Worm (Caenorhabditis elegans): ENCODE measurements around the gene srj-33.

The srj-33 gene

DNA sequence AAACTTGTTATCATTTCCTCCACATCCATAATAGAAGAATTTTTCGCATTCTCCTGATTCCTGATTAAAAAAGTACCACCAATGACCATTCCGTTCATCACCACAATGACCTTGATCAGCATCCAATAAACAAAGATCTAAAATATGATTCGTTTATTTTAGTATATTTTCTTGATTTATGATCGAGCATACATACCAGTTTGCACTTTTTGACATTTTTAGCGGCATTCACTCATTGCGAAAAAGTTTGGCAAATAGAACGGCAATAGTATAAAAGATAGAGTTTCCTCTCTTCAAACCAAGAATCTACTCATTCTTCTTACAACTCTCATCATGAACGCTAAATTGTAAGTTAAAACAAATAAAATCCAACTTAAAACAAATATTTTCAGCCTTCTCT, 23.5 kb downstream of the srj-33 start, which contains the start of gene fipr-10:
Gene fipr-10 (plus strand): TSS at position 301 of the 400 bp plus-strand sequence.
- no peak for TF ChIP-seq let-526 (GFP tag; IDR thresholded peaks at IDR 0.05)
- TF ChIP-seq mxl-1 (tag; optimal IDR thresholded peaks at IDR 0.05): no peak
- no peak for TF ChIP-seq lin-26 (GFP tag; IDR thresholded peaks at IDR 0.05)
- TF ChIP-seq bed-2 (GFP tag; IDR thresholded peaks at IDR 0.05): no peak

DNA sequence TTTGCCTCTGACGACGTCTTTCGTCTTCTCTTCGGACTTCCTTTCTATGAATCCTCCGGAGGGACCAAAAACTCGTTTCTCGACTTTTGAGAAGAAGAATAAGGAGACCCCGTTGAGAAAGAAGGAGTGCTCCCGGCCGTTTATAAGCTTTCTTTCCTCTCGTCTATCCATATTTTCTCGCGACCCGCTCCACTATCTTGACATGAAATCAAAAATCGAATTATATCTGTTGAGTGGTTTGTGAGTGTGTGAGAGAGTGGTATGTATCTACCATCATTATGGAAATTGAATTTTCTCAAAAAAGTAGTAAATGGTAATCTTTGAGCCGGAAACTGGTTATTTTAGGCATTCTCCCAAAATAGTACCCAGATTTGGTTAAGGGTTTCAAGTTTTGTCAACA, 26.2 kb downstream of the srj-33 start:
- TF ChIP-seq Y67H2A.10 (GFP tag; conservative IDR thresholded peaks at IDR 0.05) (no peak), nfya-1 (tag; optimal IDR thresholded peaks at IDR 0.05; ENCODE audit: borderline replicate concordance, insufficient read depth) (no peak), Y95B8A.8 (GFP tag; IDR thresholded peaks at IDR 0.05) (no peak), snpc-3.4 (tag; optimal IDR thresholded peaks at IDR 0.05) (no peak), ztf-26 (tag; optimal IDR thresholded peaks at IDR 0.05) (no peak), F57A8.1 (GFP tag; optimal IDR thresholded peaks at IDR 0.05) (no peak), aptf-2 (GFP tag; conservative IDR thresholded peaks at IDR 0.05) (no peak), xnd-1 (tag; optimal IDR thresholded peaks at IDR 0.05) (no peak), dox-1 (GFP tag; IDR thresholded peaks at IDR 0.05) (no peak), ceh-100 (GFP tag; IDR thresholded peaks at IDR 0.05) (no peak), egrh-3 (GFP tag; IDR thresholded peaks at IDR 0.05) (no peak), ztf-6 (GFP tag; IDR thresholded peaks at IDR 0.05) (no peak), ekl-4 (GFP tag; IDR thresholded peaks at IDR 0.05) (no peak), egl-44 (GFP tag; IDR thresholded peaks at IDR 0.05) (no peak), ceh-79 (tag; optimal IDR thresholded peaks at IDR 0.05) (no peak), mcd-1 (GFP tag; IDR thresholded peaks at IDR 0.05) (no peak), ceh-40 (GFP tag; IDR thresholded peaks at IDR 0.05) (no peak), rcor-1 (GFP tag; IDR thresholded peaks at IDR 0.05) (no peak), ZK185.1 (tag; optimal IDR thresholded peaks at IDR 0.05; ENCODE audit: poor library complexity, severe bottlenecking) (no peak), hmg-1.2 (GFP tag; IDR thresholded peaks at IDR 0.05) (no peak)

DNA sequence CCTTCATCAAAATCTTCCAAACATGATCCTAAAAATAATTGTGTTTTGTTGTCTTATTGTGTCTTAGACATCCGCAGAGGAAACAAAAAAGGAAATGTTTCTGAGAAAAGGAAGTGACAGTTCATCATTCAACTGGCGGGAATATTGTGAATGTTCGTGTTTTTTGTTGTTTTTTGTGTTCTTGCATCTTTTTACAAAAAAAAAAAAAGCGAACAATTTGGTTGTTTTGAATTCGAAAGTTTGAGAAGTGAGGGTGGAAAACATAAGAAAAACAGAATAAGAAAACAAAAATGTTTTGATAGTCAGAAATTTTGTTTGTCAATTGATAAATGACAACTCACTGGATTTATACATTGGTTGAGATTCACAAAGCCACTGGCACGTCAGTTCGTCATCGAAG, 27.7 kb downstream of the srj-33 start:
- TF ChIP-seq unc-130 (GFP tag; optimal IDR thresholded peaks at IDR 0.05): no peak
- no peak for TF ChIP-seq F52B5.7 (tag; optimal IDR thresholded peaks at IDR 0.05)
- no peak for TF ChIP-seq ztf-26 (tag; optimal IDR thresholded peaks at IDR 0.05)
- TF ChIP-seq ama-1 (optimal IDR thresholded peaks at IDR 0.05): no peak
- TF ChIP-seq ama-1 (GFP tag; optimal IDR thresholded peaks at IDR 0.05): no peak
- TF ChIP-seq lir-1 (GFP tag; conservative IDR thresholded peaks at IDR 0.05): no peak
- no peak for TF ChIP-seq madf-10 (tag; optimal IDR thresholded peaks at IDR 0.05)
- no peak for TF ChIP-seq ekl-4 (GFP tag; IDR thresholded peaks at IDR 0.05)
- TF ChIP-seq nhr-27 (tag; optimal IDR thresholded peaks at IDR 0.05): no peak

- TF ChIP-seq ztf-18 (tag; optimal IDR thresholded peaks at IDR 0.05) (no peak), ceh-100 (GFP tag; IDR thresholded peaks at IDR 0.05) (no peak), Y67H2A.10 (GFP tag; conservative IDR thresholded peaks at IDR 0.05) (no peak), hlh-26 (GFP tag; conservative IDR thresholded peaks at IDR 0.05) (no peak), sdz-38 (tag; optimal IDR thresholded peaks at IDR 0.05) (no peak), let-607 (tag; optimal IDR thresholded peaks at IDR 0.05) (no peak), ccch-3 (GFP tag; optimal IDR thresholded peaks at IDR 0.05) (no peak), B0336.3 (GFP tag; IDR thresholded peaks at IDR 0.05) (no peak), T07F8.4 (tag; optimal IDR thresholded peaks at IDR 0.05) (no peak), dox-1 (GFP tag; IDR thresholded peaks at IDR 0.05) (no peak), T26A5.8 (tag; optimal IDR thresholded peaks at IDR 0.05) (no peak), tlf-1 (GFP tag; optimal IDR thresholded peaks at IDR 0.05) (no peak), unc-62 (GFP tag; optimal IDR thresholded peaks at IDR 0.05) (no peak), D2030.7 (GFP tag; IDR thresholded peaks at IDR 0.05) (no peak), mxl-1 (tag; optimal IDR thresholded peaks at IDR 0.05) (no peak), fkh-3 (tag; optimal IDR thresholded peaks at IDR 0.05) (no peak), F37B4.10 (GFP tag; IDR thresholded peaks at IDR 0.05) (no peak)
These were observed 30.1 kb downstream of the srj-33 start for ce11 chrV:9907205-9907604.

Measured in whole organism, young adult.